Worm (Caenorhabditis elegans) whole organism, young adult: ENCODE data around the gene F23D12.3.
A peak's percentile ranks its signal among the peaks of the same experiment; 100 is the strongest.

Source experiments
- B0019.2 ChIP-seq: fragments of 200-800 bp; sonication (Bioruptor generic); conservative IDR thresholded peaks from 2 replicates; pipeline ENCODE4 v1.3.6; 2022; ENCODE audit warnings: missing genetic modification reagents, missing genetic modification characterization, missing compliant biosample characterization
- F22D6.2 ChIP-seq: sonication (generic microtip); optimal IDR thresholded peaks from 2 replicates; lab custom pipeline; 2016; ENCODE audit warnings: mild to moderate bottlenecking, missing genetic modification characterization, missing compliant biosample characterization
- F37B4.10 ChIP-seq: fragments of 200-800 bp; sonication (Bioruptor generic); IDR thresholded peaks from 2 replicates; pipeline ENCODE4 v1.3.6; 2022; ENCODE audit warnings: missing genetic modification characterization, missing compliant biosample characterization
- F39B2.1 ChIP-seq: fragments of 200-800 bp; sonication (Bioruptor generic); IDR thresholded peaks from 2 replicates; pipeline ENCODE4 v1.3.6; 2022; ENCODE audit warnings: missing genetic modification reagents, missing genetic modification characterization, missing compliant biosample characterization
- T26A5.8 ChIP-seq: sonication (generic microtip); optimal IDR thresholded peaks from 2 replicates; lab custom pipeline; 2016; ENCODE audit warnings: missing genetic modification characterization, missing compliant biosample characterization
- Y53F4B.3 ChIP-seq: fragments of 200-800 bp; sonication (Bioruptor generic); IDR thresholded peaks from 2 replicates; pipeline ENCODE4 v1.3.6; 2022; ENCODE audit warnings: missing genetic modification reagents, missing genetic modification characterization, missing compliant biosample characterization
- Y67H2A.10 ChIP-seq: fragments of 200-800 bp; sonication (Bioruptor generic); conservative IDR thresholded peaks from 2 replicates; pipeline ENCODE4 v1.3.6; 2022; ENCODE audit warnings: missing genetic modification reagents, missing genetic modification characterization, missing compliant biosample characterization
- ZK185.1 ChIP-seq: sonication (generic microtip); optimal IDR thresholded peaks from 2 replicates; lab custom pipeline; 2016; ENCODE audit warnings: mild to moderate bottlenecking, missing genetic modification characterization, missing compliant biosample characterization; ENCODE audit not compliant: poor library complexity, severe bottlenecking
- ama-1 ChIP-seq, 3 experiments: fragments of 150-350 bp in 1 of 3; sonication (generic microtip) in 2 of 3; optimal IDR thresholded peaks; 2 replicates each; lab custom pipeline; 2014 to 2018; ENCODE audit warnings: missing biosample characterization in 2 of 3, missing genetic modification characterization in 2 of 3, missing genetic modification reagents in 2 of 3
- aptf-2 ChIP-seq: fragments of 200-800 bp; sonication (Bioruptor generic); conservative IDR thresholded peaks from 2 replicates; pipeline ENCODE4 v1.3.6; 2022; ENCODE audit warnings: missing genetic modification reagents, missing genetic modification characterization, missing compliant biosample characterization
- athp-1 ChIP-seq: sonication (generic microtip); optimal IDR thresholded peaks from 2 replicates; lab custom pipeline; 2017; ENCODE audit warnings: mild to moderate bottlenecking, missing genetic modification characterization, missing compliant biosample characterization
- attf-3 ChIP-seq: fragments of 200-800 bp; sonication (Bioruptor generic); conservative IDR thresholded peaks from 2 replicates; pipeline ENCODE4 v1.3.6; 2022; ENCODE audit warnings: missing genetic modification reagents, missing genetic modification characterization, missing compliant biosample characterization
- attf-5 ChIP-seq: fragments of 200-800 bp; sonication (Bioruptor generic); optimal IDR thresholded peaks from 2 replicates; lab custom pipeline; 2018; ENCODE audit warnings: mild to moderate bottlenecking, missing genetic modification characterization, missing compliant biosample characterization
- ceh-40 ChIP-seq: fragments of 200-800 bp; sonication (Bioruptor generic); IDR thresholded peaks from 2 replicates; pipeline ENCODE4 v1.3.6; 2022; ENCODE audit warnings: missing genetic modification characterization, missing compliant biosample characterization
- ceh-58 ChIP-seq: fragments of 200-800 bp; sonication (Bioruptor generic); IDR thresholded peaks from 2 replicates; pipeline ENCODE4 v1.3.6; 2022; ENCODE audit warnings: missing genetic modification characterization, missing compliant biosample characterization
- ceh-79 ChIP-seq: sonication (generic microtip); optimal IDR thresholded peaks from 2 replicates; lab custom pipeline; 2017; ENCODE audit warnings: mild to moderate bottlenecking, missing genetic modification characterization, missing compliant biosample characterization
- ceh-91 ChIP-seq: fragments of 200-800 bp; sonication (Bioruptor generic); IDR thresholded peaks from 2 replicates; pipeline ENCODE4 v1.3.6; 2022; ENCODE audit warnings: missing genetic modification reagents, missing genetic modification characterization, missing compliant biosample characterization
- die-1 ChIP-seq: sonication (generic microtip); optimal IDR thresholded peaks from 2 replicates; lab custom pipeline; 2016; ENCODE audit warnings: missing genotype, mild to moderate bottlenecking, missing genetic modification characterization, missing compliant biosample characterization
- dpff-1 ChIP-seq: sonication (generic microtip); optimal IDR thresholded peaks from 2 replicates; lab custom pipeline; 2017; ENCODE audit warnings: mild to moderate bottlenecking, missing genetic modification characterization, missing compliant biosample characterization
- ets-4 ChIP-seq: fragments of 200-800 bp; sonication (Bioruptor generic); optimal IDR thresholded peaks from 2 replicates; lab custom pipeline; 2018; ENCODE audit warnings: mild to moderate bottlenecking, missing genetic modification characterization, missing compliant biosample characterization
- fkh-3 ChIP-seq: sonication (generic microtip); optimal IDR thresholded peaks from 2 replicates; lab custom pipeline; 2016; ENCODE audit warnings: mild to moderate bottlenecking, missing genetic modification characterization, missing compliant biosample characterization
- gei-17 ChIP-seq: fragments of 200-800 bp; sonication (Bioruptor generic); optimal IDR thresholded peaks from 2 replicates; lab custom pipeline; 2018; ENCODE audit warnings: mild to moderate bottlenecking, missing genetic modification characterization, missing compliant biosample characterization
- him-1 ChIP-seq: sonication (generic microtip); optimal IDR thresholded peaks from 2 replicates; lab custom pipeline; 2016; ENCODE audit warnings: missing genotype, missing genetic modification reagents, missing genetic modification characterization, missing compliant biosample characterization
- lag-1 ChIP-seq: fragments of 200-800 bp; sonication (Bioruptor generic); IDR thresholded peaks from 2 replicates; pipeline ENCODE4 v1.3.6; 2022; ENCODE audit warnings: missing genetic modification reagents, missing genetic modification characterization, missing compliant biosample characterization
- let-607 ChIP-seq, 2 experiments: fragments of 200-800 bp in 1 of 2; sonication (Bioruptor generic) in 1 of 2; sonication (generic microtip) in 1 of 2; optimal IDR thresholded peaks; 2 replicates each; lab custom pipeline; 2016 to 2018; ENCODE audit warnings: mild to moderate bottlenecking in 2 of 2, missing compliant biosample characterization in 2 of 2, missing genetic modification characterization in 2 of 2, moderate library complexity in 2 of 2, missing genotype in 1 of 2
- lin-54 ChIP-seq: fragments of 200-800 bp; sonication (Bioruptor generic); optimal IDR thresholded peaks from 2 replicates; lab custom pipeline; 2018; ENCODE audit warnings: mild to moderate bottlenecking, missing genetic modification characterization, missing compliant biosample characterization
- lsl-1 ChIP-seq: fragments of 200-800 bp; sonication (Bioruptor generic); optimal IDR thresholded peaks from 2 replicates; lab custom pipeline; 2018; ENCODE audit warnings: mild to moderate bottlenecking, missing genetic modification characterization, moderate library complexity, missing compliant biosample characterization
- madf-10 ChIP-seq: sonication (generic microtip); optimal IDR thresholded peaks from 2 replicates; lab custom pipeline; 2016; ENCODE audit warnings: mild to moderate bottlenecking, missing genetic modification characterization, missing compliant biosample characterization
- madf-8 ChIP-seq: fragments of 200-800 bp; sonication (Bioruptor generic); conservative IDR thresholded peaks from 2 replicates; pipeline ENCODE4 v1.3.6; 2022; ENCODE audit warnings: missing genetic modification reagents, missing genetic modification characterization, missing compliant biosample characterization
- mel-28 ChIP-seq: sonication (generic microtip); optimal IDR thresholded peaks from 2 replicates; lab custom pipeline; 2016; ENCODE audit warnings: borderline replicate concordance, mild to moderate bottlenecking, missing genetic modification characterization, missing compliant biosample characterization
- nfya-1 ChIP-seq: sonication (generic microtip); optimal IDR thresholded peaks from 2 replicates; lab custom pipeline; 2017; ENCODE audit warnings: antibody characterized with exemption, missing compliant biosample characterization, missing genetic modification characterization, borderline replicate concordance; ENCODE audit not compliant: insufficient read depth
- nhr-120 ChIP-seq: fragments of 200-800 bp; sonication (Bioruptor generic); IDR thresholded peaks from 2 replicates; pipeline ENCODE4 v1.3.6; 2022; ENCODE audit warnings: missing genetic modification characterization, missing compliant biosample characterization
- nhr-27 ChIP-seq: fragments of 200-800 bp; sonication (Bioruptor generic); optimal IDR thresholded peaks from 2 replicates; lab custom pipeline; 2018; ENCODE audit warnings: mild to moderate bottlenecking, missing genetic modification characterization, moderate library complexity, missing compliant biosample characterization
- nhr-80 ChIP-seq: sonication (generic microtip); optimal IDR thresholded peaks from 2 replicates; lab custom pipeline; 2016; ENCODE audit warnings: missing genetic modification characterization, missing compliant biosample characterization
- nhr-90 ChIP-seq: sonication (generic microtip); optimal IDR thresholded peaks from 2 replicates; lab custom pipeline; 2016; ENCODE audit warnings: missing genotype, mild to moderate bottlenecking, missing genetic modification characterization, missing compliant biosample characterization
- pha-4 ChIP-seq: fragments of 150-350 bp; sonication (generic microtip); optimal IDR thresholded peaks from 2 replicates; lab custom pipeline; 2014; ENCODE audit warnings: missing biosample characterization, missing genetic modification reagents, missing genetic modification characterization
- rcor-1 ChIP-seq: fragments of 200-800 bp; sonication (Bioruptor generic); IDR thresholded peaks from 2 replicates; pipeline ENCODE4 v1.3.6; 2022; ENCODE audit warnings: missing genetic modification reagents, missing genetic modification characterization, missing compliant biosample characterization
- repo-1 ChIP-seq: sonication (generic microtip); optimal IDR thresholded peaks from 2 replicates; lab custom pipeline; 2017; ENCODE audit warnings: mild to moderate bottlenecking, missing genetic modification characterization, missing compliant biosample characterization
- unc-130 ChIP-seq: sonication (generic microtip); optimal IDR thresholded peaks from 2 replicates; lab custom pipeline; 2016; ENCODE audit warnings: missing genetic modification reagents, missing genetic modification characterization, missing compliant biosample characterization
- unc-62 ChIP-seq: fragments of 150-350 bp; optimal IDR thresholded peaks from 2 replicates; lab custom pipeline; 2014; ENCODE audit warnings: missing biosample characterization, missing genetic modification reagents, missing genetic modification characterization
- ztf-26 ChIP-seq: sonication (generic microtip); optimal IDR thresholded peaks from 2 replicates; lab custom pipeline; 2017; ENCODE audit warnings: missing genetic modification characterization, missing compliant biosample characterization

The F23D12.3 gene

ce11 chrX:14437806-14438205 is 4.6 kb upstream of the F23D12.3 start (continued):
- TF ChIP-seq nhr-90 (peak; percentile 64), rcor-1 (peak; percentile 49; the same call in 1 of the 2 replicates), nhr-120 (GFP tag; lab: Robert Waterston, UW) (0 out of 2 replicates have a peak, but pooled peaks have one; percentile 16), let-607 (tag; optimal IDR thresholded peaks at IDR 0.05; lab: Kevin White, UChicago) (peak; percentile 3 to 14), ztf-26 (tag; lab: Kevin White, UChicago) (peak; percentile 85), nhr-80 (peak; percentile 18)

ce11 chrX:14444701-14445100 is 2.3 kb downstream of the F23D12.3 start, which contains the start of gene F23D12.4:
TSS of gene F23D12.4 (plus strand) at chrX:14445001.
- TF ChIP-seq ets-4 (GFP tag; lab: Kevin White, UChicago) (no peak), gei-17 (no peak), ama-1 (optimal IDR thresholded peaks at IDR 0.05; lab: Kevin White, UChicago) (no peak), ama-1 (GFP tag; optimal IDR thresholded peaks at IDR 0.05; lab: Kevin White, UChicago) (no peak), nhr-90 (no peak), repo-1 (tag; lab: Kevin White, UChicago) (no peak)

ce11 chrX:14447498-14447897 is 5.1 kb downstream of the F23D12.3 start:
- no peak for TF ChIP-seq B0019.2 (GFP tag; lab: Robert Waterston, UW)
- no peak for TF ChIP-seq ZK185.1
- TF ChIP-seq lin-54 (GFP tag; lab: Kevin White, UChicago), result no peak
- no peak for TF ChIP-seq ceh-79 (tag; lab: Kevin White, UChicago)
- no peak for TF ChIP-seq unc-130 (GFP tag; lab: Kevin White, UChicago)
- no peak for TF ChIP-seq lsl-1 (GFP tag; lab: Kevin White, UChicago)
- no peak for TF ChIP-seq ztf-26 (tag; lab: Kevin White, UChicago)
- TF ChIP-seq T26A5.8 (tag; lab: Kevin White, UChicago), result no peak
- no peak for TF ChIP-seq attf-3 (GFP tag; lab: Robert Waterston, UW)
- TF ChIP-seq athp-1 (tag; lab: Kevin White, UChicago), result no peak
- TF ChIP-seq ceh-40, result no peak
- TF ChIP-seq lag-1 (GFP tag; lab: Robert Waterston, UW), result no peak
- no peak for TF ChIP-seq ceh-58 (GFP tag; lab: Robert Waterston, UW)
- no peak for TF ChIP-seq die-1 (tag; lab: Kevin White, UChicago)
- TF ChIP-seq F22D6.2 (tag; lab: Kevin White, UChicago), result no peak
- no peak for TF ChIP-seq madf-10
- TF ChIP-seq rcor-1, result no peak
- no peak for TF ChIP-seq nhr-27 (tag; lab: Kevin White, UChicago)
- no peak for TF ChIP-seq F37B4.10 (GFP tag; lab: Robert Waterston, UW)

- TF ChIP-seq ceh-91 (GFP tag; lab: Robert Waterston, UW) (no peak), Y67H2A.10 (GFP tag; lab: Robert Waterston, UW) (no peak), nfya-1 (tag; lab: Kevin White, UChicago) (no peak), dpff-1 (tag; lab: Kevin White, UChicago) (no peak), F39B2.1 (GFP tag; lab: Robert Waterston, UW) (no peak), unc-62 (GFP tag; lab: Kevin White, UChicago) (no peak), pha-4 (tag; lab: Kevin White, UChicago) (no peak), Y53F4B.3 (GFP tag; lab: Robert Waterston, UW) (no peak), madf-8 (GFP tag; lab: Robert Waterston, UW) (no peak), aptf-2 (no peak), mel-28 (tag; lab: Kevin White, UChicago) (no peak), attf-5 (GFP tag; lab: Kevin White, UChicago) (no peak), fkh-3 (tag; lab: Kevin White, UChicago) (no peak), him-1 (no peak), F37B4.10 (GFP tag; lab: Robert Waterston, UW) (no peak)
Observed at ce11 chrX:14447910-14448309, 5.5 kb downstream of the F23D12.3 start, which contains the start of gene jmjd-3.2. TSS of gene jmjd-3.2 (plus strand) at chrX:14448210.
